Comparison of ENCODE assay signal across 1 fruit fly cellular context in genomic region chr3L:17495266-17495961, dm6.
TF ChIP-seq lines count a peak whose summit lies in the region.

No protein-coding gene starts in this region.

TF ChIP-seq in whole organism, embryonic, 481 proteins besides CTCF, POLR2A, EP300 and RAD21 (continued from another document and continues in another):
- TF ChIP-seq Bdp1 (GFP tag; optimal IDR thresholded peaks at IDR 0.05; lab: Kevin White, UChicago) (no peak), Bteb2 (GFP tag; optimal IDR thresholded peaks at IDR 0.05; lab: Kevin White, UChicago) (no peak), HmgZ (tag; optimal IDR thresholded peaks at IDR 0.05; lab: Kevin White, UChicago) (no peak), GATAe (GFP tag; conservative IDR thresholded peaks at IDR 0.05; lab: Robert Waterston, UW) (no peak), CG1529 (GFP tag; optimal IDR thresholded peaks at IDR 0.05; lab: Kevin White, UChicago) (peak; percentile 10), HLH3B (GFP tag; IDR thresholded peaks at IDR 0.05; lab: Robert Waterston, UW) (0 out of 2 replicates have a peak, but pooled peaks have one; percentile 36), CG12942 (GFP tag; optimal IDR thresholded peaks at IDR 0.05; lab: Kevin White, UChicago) (no peak), CG18262 (tag; optimal IDR thresholded peaks at IDR 0.05; lab: Kevin White, UChicago) (peak; percentile 67), E2f1 (GFP tag; IDR thresholded peaks at IDR 0.05; lab: Robert Waterston, UW) (no peak), chif (GFP tag; optimal IDR thresholded peaks at IDR 0.05; lab: Kevin White, UChicago) (peak; percentile 0 to 36), seq (GFP tag; IDR thresholded peaks at IDR 0.05; lab: Robert Waterston, UW) (no peak), CG11093 (GFP tag; IDR thresholded peaks at IDR 0.05; lab: Robert Waterston, UW) (0 out of 3 replicates have a peak, but pooled peaks have one; percentile 31), Hr78 (GFP tag; optimal IDR thresholded peaks at IDR 0.05; lab: Kevin White, UChicago) (peak in 1 of 2 experiments; percentile 50), CG4820 (GFP tag; optimal IDR thresholded peaks at IDR 0.05; lab: Kevin White, UChicago) (peak; percentile 26), ham (GFP tag; IDR thresholded peaks at IDR 0.05; lab: Robert Waterston, UW) (no peak), pnt (GFP tag; optimal IDR thresholded peaks at IDR 0.05; lab: Kevin White, UChicago) (peak; percentile 38), bcd (GFP tag; optimal IDR thresholded peaks at IDR 0.05; lab: Kevin White, UChicago) (no peak), Blimp-1 (GFP tag; optimal IDR thresholded peaks at IDR 0.05; lab: Kevin White, UChicago) (peak; percentile 24), tio (GFP tag; optimal IDR thresholded peaks at IDR 0.05; lab: Kevin White, UChicago) (no peak), CG10267 (tag; optimal IDR thresholded peaks at IDR 0.05; lab: Kevin White, UChicago) (peak; percentile 35), Med (GFP tag; lab: Kevin White, UChicago) (peak; percentile 66), Atf3 (GFP tag; optimal IDR thresholded peaks at IDR 0.05; lab: Kevin White, UChicago) (no peak), CG31365 (tag; optimal IDR thresholded peaks at IDR 0.05; lab: Kevin White, UChicago) (no peak), inv (GFP tag; IDR thresholded peaks at IDR 0.05; lab: Robert Waterston, UW; ENCODE audit: partially characterized antibody) (no peak), fd102C (GFP tag; optimal IDR thresholded peaks at IDR 0.05; lab: Kevin White, UChicago) (no peak), CG9727 (GFP tag; optimal IDR thresholded peaks at IDR 0.05; lab: Kevin White, UChicago) (peak; percentile 4), CG17802 (tag; optimal IDR thresholded peaks at IDR 0.05; lab: Kevin White, UChicago) (no peak), CG15479 (GFP tag; optimal IDR thresholded peaks at IDR 0.05; lab: Kevin White, UChicago) (no peak), unpg (GFP tag; optimal IDR thresholded peaks at IDR 0.05; lab: Kevin White, UChicago) (peak; percentile 19), shn (GFP tag; optimal IDR thresholded peaks at IDR 0.05; lab: Kevin White, UChicago) (no peak), ttk (GFP tag; IDR thresholded peaks at IDR 0.05; lab: Robert Waterston, UW) (0 out of 2 replicates have a peak, but pooled peaks have one; percentile 24), CG3838 (GFP tag; optimal IDR thresholded peaks at IDR 0.05; lab: Kevin White, UChicago) (no peak), oc (tag; optimal IDR thresholded peaks at IDR 0.05; lab: Kevin White, UChicago) (no peak), lab (GFP tag; optimal IDR thresholded peaks at IDR 0.05; lab: Kevin White, UChicago) (peak; percentile 6), CG1233 (GFP tag; optimal IDR thresholded peaks at IDR 0.05; lab: Kevin White, UChicago) (no peak), CG5245 (GFP tag; optimal IDR thresholded peaks at IDR 0.05; lab: Kevin White, UChicago) (peak; percentile 23), CG15601 (tag; optimal IDR thresholded peaks at IDR 0.05; lab: Kevin White, UChicago) (peak; percentile 27), HLHmδ (GFP tag; optimal IDR thresholded peaks at IDR 0.05; lab: Kevin White, UChicago) (peak; percentile 2), Hr39 (optimal IDR thresholded peaks at IDR 0.05; lab: Kevin White, UChicago) (no peak), zfh2 (GFP tag; optimal IDR thresholded peaks at IDR 0.05; lab: Kevin White, UChicago) (no peak), CG11398 (GFP tag; optimal IDR thresholded peaks at IDR 0.05; lab: Kevin White, UChicago) (no peak), CG7745 (tag; optimal IDR thresholded peaks at IDR 0.05; lab: Kevin White, UChicago) (no peak), p53 (GFP tag; optimal IDR thresholded peaks at IDR 0.05; lab: Kevin White, UChicago) (no peak), sug (tag; optimal IDR thresholded peaks at IDR 0.05; lab: Kevin White, UChicago) (no peak), CG14050 (GFP tag; IDR thresholded peaks at IDR 0.05; lab: Robert Waterston, UW) (no peak), CG3726 (GFP tag; IDR thresholded peaks at IDR 0.05; lab: Robert Waterston, UW) (no peak), dpn (GFP tag; optimal IDR thresholded peaks at IDR 0.05; lab: Kevin White, UChicago) (no peak), sens (GFP tag; lab: Kevin White, UChicago) (peak; percentile 89), chn (GFP tag; optimal IDR thresholded peaks at IDR 0.05; lab: Kevin White, UChicago) (no peak), CG6689 (GFP tag; IDR thresholded peaks at IDR 0.05; lab: Robert Waterston, UW) (0 out of 2 replicates have a peak, but pooled peaks have one; percentile 32), Hr3 (GFP tag; optimal IDR thresholded peaks at IDR 0.05; lab: Kevin White, UChicago) (peak; percentile 18), E2f2 (GFP tag; IDR thresholded peaks at IDR 0.05; lab: Robert Waterston, UW) (peak; percentile 13; the same call in 1 of the 2 replicates), Dll (GFP tag; IDR thresholded peaks at IDR 0.05; lab: Robert Waterston, UW; ENCODE audit: partially characterized antibody) (no peak), CG10431 (GFP tag; optimal IDR thresholded peaks at IDR 0.05; lab: Kevin White, UChicago) (no peak), Dip2 (GFP tag; IDR thresholded peaks at IDR 0.05; lab: Robert Waterston, UW) (no peak), Pdp1 (GFP tag; optimal IDR thresholded peaks at IDR 0.05; lab: Kevin White, UChicago) (peak; percentile 7 to 95), ewg (GFP tag; optimal IDR thresholded peaks at IDR 0.05; lab: Kevin White, UChicago) (peak; percentile 17), chm (GFP tag; IDR thresholded peaks at IDR 0.05; lab: Robert Waterston, UW) (no peak), aop (GFP tag; IDR thresholded peaks at IDR 0.05; lab: Robert Waterston, UW) (no peak), peb (GFP tag; IDR thresholded peaks at IDR 0.05; lab: Robert Waterston, UW) (0 out of 2 replicates have a peak, but pooled peaks have one; percentile 20), Gsc (GFP tag; IDR thresholded peaks at IDR 0.05; lab: Robert Waterston, UW) (no peak), Awh (GFP tag; IDR thresholded peaks at IDR 0.05; lab: Robert Waterston, UW) (0 out of 2 replicates have a peak, but pooled peaks have one; percentile 52), Oli (tag; optimal IDR thresholded peaks at IDR 0.05; lab: Kevin White, UChicago) (peak; percentile 44), gsb (GFP tag; IDR thresholded peaks at IDR 0.05; lab: Robert Waterston, UW) (no peak), nmo (GFP tag; optimal IDR thresholded peaks at IDR 0.05; lab: Kevin White, UChicago) (peak; percentile 44), CG13296 (GFP tag; optimal IDR thresholded peaks at IDR 0.05; lab: Kevin White, UChicago) (no peak), eve (GFP tag; optimal IDR thresholded peaks at IDR 0.05; lab: Kevin White, UChicago) (peak in 1 of 2 experiments; percentile 54), Tbp (GFP tag; optimal IDR thresholded peaks at IDR 0.05; lab: Kevin White, UChicago) (no peak), trh (GFP tag; optimal IDR thresholded peaks at IDR 0.05; lab: Kevin White, UChicago) (no peak), D19B (GFP tag; optimal IDR thresholded peaks at IDR 0.05; lab: Kevin White, UChicago) (no peak), Ptx1 (GFP tag; IDR thresholded peaks at IDR 0.05; lab: Robert Waterston, UW) (peak; percentile 29; the same call in 1 of the 2 replicates), Ets65A (GFP tag; lab: Kevin White, UChicago) (no peak), Nf-YB (GFP tag; optimal IDR thresholded peaks at IDR 0.05; lab: Kevin White, UChicago) (peak; percentile 40), pho (GFP tag; optimal IDR thresholded peaks at IDR 0.05; lab: Kevin White, UChicago) (no peak), Elba2 (GFP tag; optimal IDR thresholded peaks at IDR 0.05; lab: Kevin White, UChicago) (no peak), CG13123 (GFP tag; optimal IDR thresholded peaks at IDR 0.05; lab: Kevin White, UChicago) (no peak), Hmr (GFP tag; optimal IDR thresholded peaks at IDR 0.05; lab: Kevin White, UChicago) (no peak), en (GFP tag; optimal IDR thresholded peaks at IDR 0.05; lab: Kevin White, UChicago) (no peak), Doc3 (GFP tag; IDR thresholded peaks at IDR 0.05; lab: Robert Waterston, UW; ENCODE audit: partially characterized antibody) (no peak), CG9215 (GFP tag; IDR thresholded peaks at IDR 0.05; lab: Robert Waterston, UW) (no peak), CG14965 (GFP tag; optimal IDR thresholded peaks at IDR 0.05; lab: Kevin White, UChicago; ENCODE audit: borderline replicate concordance) (no peak), CG13894 (tag; optimal IDR thresholded peaks at IDR 0.05; lab: Kevin White, UChicago) (no peak), Mrtf (GFP tag; IDR thresholded peaks at IDR 0.05; lab: Robert Waterston, UW) (no peak), CG31441 (GFP tag; IDR thresholded peaks at IDR 0.05; lab: Robert Waterston, UW) (peak; percentile 46; the same call in 1 of the 2 replicates), trem (tag; optimal IDR thresholded peaks at IDR 0.05; lab: Kevin White, UChicago) (peak; percentile 15), CG31224 (GFP tag; IDR thresholded peaks at IDR 0.05; lab: Robert Waterston, UW) (no peak), CG32772 (GFP tag; IDR thresholded peaks at IDR 0.05; lab: Robert Waterston, UW) (peak; percentile 29; the same call in 1 of the 2 replicates), CG8388 (GFP tag; optimal IDR thresholded peaks at IDR 0.05; lab: Kevin White, UChicago) (peak; percentile 27), MESR4 (GFP tag; optimal IDR thresholded peaks at IDR 0.05; lab: Kevin White, UChicago) (no peak), gcm (GFP tag; optimal IDR thresholded peaks at IDR 0.05; lab: Kevin White, UChicago) (peak; percentile 57), TFAM (GFP tag; optimal IDR thresholded peaks at IDR 0.05; lab: Kevin White, UChicago) (no peak), CG3995 (GFP tag; optimal IDR thresholded peaks at IDR 0.05; lab: Kevin White, UChicago) (no peak), CG14014 (GFP tag; IDR thresholded peaks at IDR 0.05; lab: Robert Waterston, UW) (no peak), CG14667 (GFP tag; IDR thresholded peaks at IDR 0.05; lab: Robert Waterston, UW) (no peak), CG10147 (GFP tag; optimal IDR thresholded peaks at IDR 0.05; lab: Kevin White, UChicago) (no peak), cg (GFP tag; optimal IDR thresholded peaks at IDR 0.05; lab: Kevin White, UChicago) (peak; percentile 71), bsh (GFP tag; optimal IDR thresholded peaks at IDR 0.05; lab: Kevin White, UChicago) (peak in 1 of 2 experiments; percentile 75), grau (tag; optimal IDR thresholded peaks at IDR 0.05; lab: Kevin White, UChicago) (peak; percentile 37), CG7357 (GFP tag; IDR thresholded peaks at IDR 0.05; lab: Robert Waterston, UW) (no peak), lilli (GFP tag; optimal IDR thresholded peaks at IDR 0.05; lab: Kevin White, UChicago) (no peak), CG3407 (GFP tag; optimal IDR thresholded peaks at IDR 0.05; lab: Kevin White, UChicago) (peak; percentile 26), br (optimal IDR thresholded peaks at IDR 0.05; lab: Kevin White, UChicago) (no peak), Abd-B (GFP tag; optimal IDR thresholded peaks at IDR 0.05; lab: Kevin White, UChicago) (peak; percentile 42), H2.0 (GFP tag; IDR thresholded peaks at IDR 0.05; lab: Robert Waterston, UW) (no peak), CG17359 (tag; optimal IDR thresholded peaks at IDR 0.05; lab: Kevin White, UChicago) (peak; percentile 43), sqz (GFP tag; optimal IDR thresholded peaks at IDR 0.05; lab: Kevin White, UChicago) (peak; percentile 28), az2 (GFP tag; optimal IDR thresholded peaks at IDR 0.05; lab: Kevin White, UChicago) (peak; percentile 40), crc (GFP tag; optimal IDR thresholded peaks at IDR 0.05; lab: Kevin White, UChicago) (no peak), Neu2 (GFP tag; optimal IDR thresholded peaks at IDR 0.05; lab: Kevin White, UChicago; ENCODE audit: borderline replicate concordance) (no peak), croc (GFP tag; conservative IDR thresholded peaks at IDR 0.05; lab: Robert Waterston, UW) (peak; percentile 20; the same call in 1 of the 3 replicates), Dek (tag; optimal IDR thresholded peaks at IDR 0.05; lab: Kevin White, UChicago) (no peak), scrt (GFP tag; optimal IDR thresholded peaks at IDR 0.05; lab: Kevin White, UChicago) (no peak), cwo (GFP tag; optimal IDR thresholded peaks at IDR 0.05; lab: Kevin White, UChicago) (no peak), CG10979 (tag; optimal IDR thresholded peaks at IDR 0.05; lab: Kevin White, UChicago) (peak; percentile 64), Hand (GFP tag; optimal IDR thresholded peaks at IDR 0.05; lab: Kevin White, UChicago) (no peak), CG9817 (tag; optimal IDR thresholded peaks at IDR 0.05; lab: Kevin White, UChicago) (no peak), CG15696 (tag; optimal IDR thresholded peaks at IDR 0.05; lab: Kevin White, UChicago) (peak; percentile 24), D19A (tag; optimal IDR thresholded peaks at IDR 0.05; lab: Kevin White, UChicago) (peak; percentile 99), slbo (GFP tag; IDR thresholded peaks at IDR 0.05; lab: Robert Waterston, UW) (no peak), nom (GFP tag; optimal IDR thresholded peaks at IDR 0.05; lab: Kevin White, UChicago) (peak; percentile 28), ara (GFP tag; IDR thresholded peaks at IDR 0.05; lab: Robert Waterston, UW) (peak; percentile 37; the same call in 1 of the 2 replicates), HmgD (GFP tag; optimal IDR thresholded peaks at IDR 0.05; lab: Kevin White, UChicago) (no peak), dysf (GFP tag; IDR thresholded peaks at IDR 0.05; lab: Robert Waterston, UW) (0 out of 3 replicates have a peak, but pooled peaks have one; percentile 9), slp2 (GFP tag; optimal IDR thresholded peaks at IDR 0.05; lab: Kevin White, UChicago) (peak; percentile 23), ind (GFP tag; optimal IDR thresholded peaks at IDR 0.05; lab: Kevin White, UChicago) (no peak), CG34376 (GFP tag; optimal IDR thresholded peaks at IDR 0.05; lab: Kevin White, UChicago) (no peak), CG8290 (GFP tag; optimal IDR thresholded peaks at IDR 0.05; lab: Kevin White, UChicago) (peak; percentile 1), CG8290 (tag; optimal IDR thresholded peaks at IDR 0.05; lab: Kevin White, UChicago) (no peak), lbe (GFP tag; optimal IDR thresholded peaks at IDR 0.05; lab: Kevin White, UChicago) (peak; percentile 25), otp (GFP tag; IDR thresholded peaks at IDR 0.05; lab: Robert Waterston, UW) (no peak), Hsf (GFP tag; optimal IDR thresholded peaks at IDR 0.05; lab: Kevin White, UChicago) (peak; percentile 28), CG32767 (GFP tag; IDR thresholded peaks at IDR 0.05; lab: Robert Waterston, UW) (no peak), CG1024 (GFP tag; IDR thresholded peaks at IDR 0.05; lab: Robert Waterston, UW) (0 out of 2 replicates have a peak, but pooled peaks have one; percentile 16), crp (GFP tag; optimal IDR thresholded peaks at IDR 0.05; lab: Kevin White, UChicago) (no peak)
